Fruit fly (Drosophila melanogaster): ENCODE data around the gene mip130.

mip130 gene

dm6 chrX:1943337-1944244 is 35.6 kb downstream of the mip130 start (continued):
- peak; percentile 73 for TF ChIP-seq nerfin-1 (tag; optimal IDR thresholded peaks at IDR 0.05)
- peak; percentile 75 for TF ChIP-seq CG30403 (GFP tag; optimal IDR thresholded peaks at IDR 0.05)
- TF ChIP-seq abd-A (tag; optimal IDR thresholded peaks at IDR 0.05) = peak; percentile 30
- TF ChIP-seq Kr (GFP tag; optimal IDR thresholded peaks at IDR 0.05) = peak; percentile 29
- peak; percentile 66 for TF ChIP-seq CG2875 (GFP tag; optimal IDR thresholded peaks at IDR 0.05)
- TF ChIP-seq ewg (GFP tag; optimal IDR thresholded peaks at IDR 0.05) = peak; percentile 67
- TF ChIP-seq CG4282 (GFP tag; optimal IDR thresholded peaks at IDR 0.05) = no peak
- TF ChIP-seq Sry-δ (GFP tag; optimal IDR thresholded peaks at IDR 0.05) = peak; percentile 17
- no peak for TF ChIP-seq Nf-YA (GFP tag; IDR thresholded peaks at IDR 0.05)
- no peak for TF ChIP-seq H15 (GFP tag; IDR thresholded peaks at IDR 0.05)
- TF ChIP-seq Bteb2 (GFP tag; optimal IDR thresholded peaks at IDR 0.05) = peak; percentile 52
- TF ChIP-seq CG31441 (GFP tag; IDR thresholded peaks at IDR 0.05) = peak; percentile 61
- TF ChIP-seq insv (GFP tag; optimal IDR thresholded peaks at IDR 0.05) = no peak
- TF ChIP-seq Sin3A (optimal IDR thresholded peaks at IDR 0.05) = no peak
- no peak for TF ChIP-seq inv (GFP tag; IDR thresholded peaks at IDR 0.05; ENCODE audit: partially characterized antibody)
- peak; percentile 41 for TF ChIP-seq HLH3B (GFP tag; IDR thresholded peaks at IDR 0.05)
- peak; percentile 35; the same call in 1 of the 2 replicates for TF ChIP-seq CG9215 (GFP tag; IDR thresholded peaks at IDR 0.05)
- TF ChIP-seq ranshi (GFP tag; IDR thresholded peaks at IDR 0.05) = 0 out of 2 replicates have a peak, but pooled peaks have one; percentile 50
- peak; percentile 37; the same call in 1 of the 2 replicates for TF ChIP-seq al (GFP tag; IDR thresholded peaks at IDR 0.05)
- TF ChIP-seq CG31224 (GFP tag; IDR thresholded peaks at IDR 0.05) = 0 out of 2 replicates have a peak, but pooled peaks have one; percentile 7
- peak; percentile 37 for TF ChIP-seq CG7372 (GFP tag; IDR thresholded peaks at IDR 0.05)
- TF ChIP-seq MESR4 (GFP tag; optimal IDR thresholded peaks at IDR 0.05) = no peak
- peak; percentile 44 for TF ChIP-seq CG3407 (GFP tag; optimal IDR thresholded peaks at IDR 0.05)
- peak; percentile 55 for TF ChIP-seq CG1792 (GFP tag; optimal IDR thresholded peaks at IDR 0.05)
- no peak for TF ChIP-seq ap (GFP tag; IDR thresholded peaks at IDR 0.05)
- TF ChIP-seq twi (tag; optimal IDR thresholded peaks at IDR 0.05) = peak; percentile 53
- TF ChIP-seq CG8359 (GFP tag; optimal IDR thresholded peaks at IDR 0.05; ENCODE audit: borderline replicate concordance) = peak; percentile 60
- TF ChIP-seq NC2α (GFP tag; optimal IDR thresholded peaks at IDR 0.05) = peak; percentile 45
- peak; percentile 41 for TF ChIP-seq Fer3 (tag; optimal IDR thresholded peaks at IDR 0.05)
- TF ChIP-seq NFAT (GFP tag; IDR thresholded peaks at IDR 0.05) = no peak
- peak; percentile 74 for TF ChIP-seq CG10147 (GFP tag; optimal IDR thresholded peaks at IDR 0.05)
- peak; percentile 62 for TF ChIP-seq CG1233 (GFP tag; optimal IDR thresholded peaks at IDR 0.05)
- TF ChIP-seq CG15696 (tag; optimal IDR thresholded peaks at IDR 0.05) = peak; percentile 44
- peak; percentile 65 for TF ChIP-seq ind (GFP tag; optimal IDR thresholded peaks at IDR 0.05)
- TF ChIP-seq Sox100B (GFP tag; optimal IDR thresholded peaks at IDR 0.05) = peak; percentile 83
- TF ChIP-seq CG1529 (GFP tag; optimal IDR thresholded peaks at IDR 0.05) = peak; percentile 74
- peak; percentile 68 for TF ChIP-seq lmd (GFP tag; IDR thresholded peaks at IDR 0.05)
- peak; percentile 50 for TF ChIP-seq CG18476 (GFP tag; optimal IDR thresholded peaks at IDR 0.05)
- peak; percentile 82 for TF ChIP-seq CG2120 (GFP tag; optimal IDR thresholded peaks at IDR 0.05)
- no peak for TF ChIP-seq CkIIα-i1 (GFP tag; IDR thresholded peaks at IDR 0.05)
- TF ChIP-seq CG15011 (GFP tag; optimal IDR thresholded peaks at IDR 0.05) = peak; percentile 57
- 0 out of 3 replicates have a peak, but pooled peaks have one; percentile 5 for TF ChIP-seq gce (GFP tag; IDR thresholded peaks at IDR 0.05)
- peak; percentile 76 for TF ChIP-seq NfI (GFP tag; optimal IDR thresholded peaks at IDR 0.05)
- peak; percentile 62 to 64 for TF ChIP-seq chif (GFP tag; optimal IDR thresholded peaks at IDR 0.05)
- TF ChIP-seq CG2199 (GFP tag; IDR thresholded peaks at IDR 0.05) = no peak
- peak in 1 of 2 experiments; percentile 82 for TF ChIP-seq Eip74EF (GFP tag; optimal IDR thresholded peaks at IDR 0.05)
- no peak for TF ChIP-seq vnd (GFP tag; IDR thresholded peaks at IDR 0.05; ENCODE audit: partially characterized antibody)
- peak; percentile 51 for TF ChIP-seq CG6654 (GFP tag; optimal IDR thresholded peaks at IDR 0.05)
